Fruit fly (Drosophila melanogaster): ENCODE results near the gene Amnionless.
A peak's percentile ranks its signal among the peaks of the same experiment; 100 is the strongest.

Gene Amnionless

DNA sequence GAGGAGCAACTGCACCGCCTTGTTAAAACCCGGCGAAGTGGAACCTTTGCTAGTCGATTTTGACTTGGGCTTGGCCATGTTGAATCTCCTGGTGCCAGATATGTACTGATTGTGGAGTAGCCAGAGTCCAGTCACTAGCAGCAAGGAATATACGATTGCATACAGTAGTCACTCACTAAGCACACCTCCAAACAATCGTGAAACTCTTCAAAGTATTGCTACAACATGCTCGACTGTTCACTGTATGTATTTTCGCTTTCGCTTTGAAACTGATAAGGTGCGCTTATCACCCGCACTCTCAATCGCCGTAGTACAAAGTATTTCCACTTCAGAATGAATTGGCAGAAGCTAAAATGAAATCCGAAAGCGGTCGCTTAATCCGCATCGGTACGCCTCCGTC lies 2.5 kb downstream of the Amnionless start (continued):
- TF ChIP-seq CG10462 (GFP tag; optimal IDR thresholded peaks at IDR 0.05): no peak
- TF ChIP-seq Meics (GFP tag; optimal IDR thresholded peaks at IDR 0.05): peak; percentile 81
- TF ChIP-seq CG14441 (GFP tag; IDR thresholded peaks at IDR 0.05): peak; percentile 77
- peak; percentile 73 for TF ChIP-seq CG7839 (tag; optimal IDR thresholded peaks at IDR 0.05)
- TF ChIP-seq CG15601 (tag; optimal IDR thresholded peaks at IDR 0.05): no peak
- 0 out of 3 replicates have a peak, but pooled peaks have one; percentile 40 for TF ChIP-seq CG6175 (GFP tag; IDR thresholded peaks at IDR 0.05)
- TF ChIP-seq slp2 (GFP tag; optimal IDR thresholded peaks at IDR 0.05): peak; percentile 4
- TF ChIP-seq Ada2b (GFP tag; IDR thresholded peaks at IDR 0.05): peak; percentile 67
- TF ChIP-seq h (optimal IDR thresholded peaks at IDR 0.05): no peak
- TF ChIP-seq CG4617 (GFP tag; optimal IDR thresholded peaks at IDR 0.05; ENCODE audit: borderline replicate concordance): no peak
- 0 out of 2 replicates have a peak, but pooled peaks have one; percentile 18 for TF ChIP-seq stc (GFP tag; IDR thresholded peaks at IDR 0.05)
- no peak for TF ChIP-seq jigr1 (GFP tag; IDR thresholded peaks at IDR 0.05)
- TF ChIP-seq CG10654 (GFP tag; optimal IDR thresholded peaks at IDR 0.05): peak; percentile 26
- peak; percentile 79 for TF ChIP-seq ash1 (GFP tag; optimal IDR thresholded peaks at IDR 0.05)
- TF ChIP-seq MTF-1 (GFP tag; optimal IDR thresholded peaks at IDR 0.05; ENCODE audit: borderline replicate concordance): peak; percentile 62
- TF ChIP-seq CG8478 (optimal IDR thresholded peaks at IDR 0.05): no peak
- no peak for TF ChIP-seq CG14860 (GFP tag; IDR thresholded peaks at IDR 0.05; ENCODE audit: partially characterized antibody)
- no peak; the same call in 1 of the 2 replicates for TF ChIP-seq CG31441 (GFP tag; IDR thresholded peaks at IDR 0.05)
- no peak for TF ChIP-seq klu (GFP tag; IDR thresholded peaks at IDR 0.05)
- TF ChIP-seq CG7928 (GFP tag; optimal IDR thresholded peaks at IDR 0.05): peak; percentile 31
- 0 out of 3 replicates have a peak, but pooled peaks have one; percentile 25 for TF ChIP-seq CG34224 (GFP tag; IDR thresholded peaks at IDR 0.05; ENCODE audit: partially characterized antibody)
- peak; percentile 84 for TF ChIP-seq vvl (GFP tag; IDR thresholded peaks at IDR 0.05)
- TF ChIP-seq CG15269 (tag; optimal IDR thresholded peaks at IDR 0.05): peak; percentile 74
- TF ChIP-seq CG31388 (GFP tag; optimal IDR thresholded peaks at IDR 0.05): peak; percentile 46
- TF ChIP-seq inv (GFP tag; IDR thresholded peaks at IDR 0.05; ENCODE audit: partially characterized antibody): no peak
- TF ChIP-seq croc (GFP tag; conservative IDR thresholded peaks at IDR 0.05): no peak
- no peak for TF ChIP-seq CG6791 (GFP tag; IDR thresholded peaks at IDR 0.05; ENCODE audit: partially characterized antibody)
- peak; percentile 87 for TF ChIP-seq her (GFP tag; optimal IDR thresholded peaks at IDR 0.05)
- no peak for TF ChIP-seq CG16813 (GFP tag; IDR thresholded peaks at IDR 0.05; ENCODE audit: partially characterized antibody)
- TF ChIP-seq CG13287 (GFP tag; IDR thresholded peaks at IDR 0.05; ENCODE audit: partially characterized antibody): no peak
- no peak for TF ChIP-seq Dp (GFP tag; optimal IDR thresholded peaks at IDR 0.05)
- peak; percentile 67; the same call in 2 of the 3 replicates for TF ChIP-seq zfh1 (GFP tag; IDR thresholded peaks at IDR 0.05)
- TF ChIP-seq br (optimal IDR thresholded peaks at IDR 0.05): no peak
- peak; percentile 75 for TF ChIP-seq Taf1 (GFP tag; IDR thresholded peaks at IDR 0.05)
- TF ChIP-seq CG10543 (GFP tag; optimal IDR thresholded peaks at IDR 0.05): peak; percentile 74
- peak; percentile 26 for TF ChIP-seq CG18262 (tag; optimal IDR thresholded peaks at IDR 0.05)
- TF ChIP-seq scrt (GFP tag; optimal IDR thresholded peaks at IDR 0.05): peak; percentile 59
- TF ChIP-seq CG6813 (GFP tag; optimal IDR thresholded peaks at IDR 0.05): peak; percentile 59
- TF ChIP-seq MBD-R2 (GFP tag; IDR thresholded peaks at IDR 0.05): peak; percentile 59
- TF ChIP-seq CG32532 (GFP tag; IDR thresholded peaks at IDR 0.05): peak; percentile 84
- no peak for TF ChIP-seq Doc2 (GFP tag; IDR thresholded peaks at IDR 0.05)
- TF ChIP-seq chif (GFP tag; optimal IDR thresholded peaks at IDR 0.05): peak; percentile 41 to 56
- no peak for TF ChIP-seq CG1602 (GFP tag; optimal IDR thresholded peaks at IDR 0.05)
- TF ChIP-seq CG16815 (GFP tag; optimal IDR thresholded peaks at IDR 0.05): no peak
- TF ChIP-seq D19B (GFP tag; optimal IDR thresholded peaks at IDR 0.05): peak; percentile 49
- TF ChIP-seq row (GFP tag; IDR thresholded peaks at IDR 0.05): peak; percentile 96
- TF ChIP-seq Spps (tag; optimal IDR thresholded peaks at IDR 0.05): no peak
- peak; percentile 63 for TF ChIP-seq ems (GFP tag; optimal IDR thresholded peaks at IDR 0.05)
- TF ChIP-seq Fer2 (tag; optimal IDR thresholded peaks at IDR 0.05): peak; percentile 38
- TF ChIP-seq Hr39 (optimal IDR thresholded peaks at IDR 0.05): no peak
- TF ChIP-seq CG9215 (GFP tag; IDR thresholded peaks at IDR 0.05): 0 out of 2 replicates have a peak, but pooled peaks have one; percentile 36
- TF ChIP-seq emc (GFP tag; optimal IDR thresholded peaks at IDR 0.05): no peak
